Fruit fly (Drosophila melanogaster) Kc167 (cell line): ENCODE data around the gene CG10137.

Experiments
- Myc ChIP-seq: fragments of >200 bp; optimal IDR thresholded peaks from 2 replicates; lab custom pipeline; 2017; ENCODE audit warnings: missing external identifiers
- Sin3A ChIP-seq: fragments of >200 bp; optimal IDR thresholded peaks from 2 replicates; lab custom pipeline; 2018; ENCODE audit warnings: missing external identifiers
- h ChIP-seq: fragments of >200 bp; optimal IDR thresholded peaks from 3 replicates; lab custom pipeline; 2018; ENCODE audit warnings: missing external identifiers
- insv ChIP-seq: fragments of >200 bp; optimal IDR thresholded peaks from 3 replicates; lab custom pipeline; 2018; ENCODE audit warnings: missing external identifiers
- psq ChIP-seq: fragments of >200 bp; optimal IDR thresholded peaks from 2 replicates; lab custom pipeline; 2017; ENCODE audit warnings: missing external identifiers
- ttk ChIP-seq: sonication (Bioruptor generic); optimal IDR thresholded peaks from 2 replicates; lab custom pipeline; 2017; ENCODE audit warnings: missing external identifiers

dm6 chr2L:19582185-19582584 is 55.7 kb downstream of the CG10137 start, which contains the start of gene Hakai:
- TF ChIP-seq Sin3A (lab: Kevin White, UChicago), result no peak
- TF ChIP-seq psq (lab: Kevin White, UChicago), result no peak
- no peak for TF ChIP-seq Myc
- TF ChIP-seq h, result no peak
- no peak for TF ChIP-seq insv (lab: Kevin White, UChicago)
- no peak for TF ChIP-seq ttk
